Worm (Caenorhabditis elegans) whole organism, L4 larva: ENCODE data around the gene srx-38.

Experiments used
- D1046.2 ChIP-seq: fragments of 200-800 bp; sonication (Bioruptor generic); IDR thresholded peaks from 2 replicates; pipeline ENCODE4 v1.3.6; 2022; ENCODE audit warnings: missing genetic modification characterization, missing compliant biosample characterization
- F26F4.8 ChIP-seq: fragments of 200-800 bp; sonication (Bioruptor generic); conservative IDR thresholded peaks from 2 replicates; pipeline ENCODE4 v1.3.6; 2022; ENCODE audit warnings: missing genetic modification characterization, missing compliant biosample characterization
- F44E2.7 ChIP-seq: fragments of 200-800 bp; sonication (Bioruptor generic); IDR thresholded peaks from 2 replicates; pipeline ENCODE4 v2.1.2; 2022; ENCODE audit warnings: missing genetic modification characterization, missing compliant biosample characterization
- Y105C5A.15 ChIP-seq: fragments of 200-800 bp; sonication (Bioruptor generic); IDR thresholded peaks from 2 replicates; pipeline ENCODE4 v1.3.6; 2022; ENCODE audit warnings: missing genetic modification characterization, missing compliant biosample characterization
- Y48G9A.11 ChIP-seq: fragments of 200-800 bp; sonication (Bioruptor generic); IDR thresholded peaks from 2 replicates; pipeline ENCODE4 v1.3.6; 2022; ENCODE audit warnings: missing genetic modification reagents, missing genetic modification characterization, missing compliant biosample characterization
- Y75B8A.6 ChIP-seq: fragments of 200-800 bp; sonication (Bioruptor generic); IDR thresholded peaks from 2 replicates; pipeline ENCODE4 v1.3.6; 2022; ENCODE audit warnings: missing genetic modification reagents, missing genetic modification characterization, missing compliant biosample characterization
- ZK337.2 ChIP-seq: fragments of 200-800 bp; sonication (Bioruptor generic); IDR thresholded peaks from 2 replicates; pipeline ENCODE4 v1.3.6; 2022; ENCODE audit warnings: missing genetic modification reagents, missing genetic modification characterization, missing compliant biosample characterization
- ZK546.5 ChIP-seq, 2 experiments: sonication (generic microtip); optimal IDR thresholded peaks; 2 replicates each; lab custom pipeline; 2017; ENCODE audit warnings: missing biosample characterization in 2 of 2, missing genetic modification characterization in 2 of 2
- aha-1 ChIP-seq: fragments of 150-350 bp; peaks from one replicate; lab custom pipeline; 2014; ENCODE audit warnings: missing biosample characterization, missing genetic modification characterization
- ama-1 ChIP-seq: fragments of 150-350 bp; optimal IDR thresholded peaks from 2 replicates; lab custom pipeline; 2014; ENCODE audit warnings: inconsistent platforms, mixed read lengths
- arid-1 ChIP-seq: fragments of 200-800 bp; sonication (Bioruptor generic); conservative IDR thresholded peaks from 2 replicates; pipeline ENCODE4 v1.3.6; 2022; ENCODE audit warnings: missing genetic modification reagents, missing genetic modification characterization, missing compliant biosample characterization
- attf-4 ChIP-seq: sonication (generic microtip); optimal IDR thresholded peaks from 3 replicates; lab custom pipeline; 2017; ENCODE audit warnings: missing biosample characterization, missing genetic modification characterization
- ceh-28 ChIP-seq: fragments of 150-350 bp; optimal IDR thresholded peaks from 2 replicates; lab custom pipeline; 2014; ENCODE audit warnings: missing biosample characterization, missing genetic modification reagents, missing genetic modification characterization
- ceh-44 ChIP-seq: fragments of 200-800 bp; sonication (Bioruptor generic); IDR thresholded peaks from 2 replicates; pipeline ENCODE4 v1.3.6; 2022; ENCODE audit warnings: missing genetic modification reagents, missing genetic modification characterization, missing compliant biosample characterization
- ceh-62 ChIP-seq: sonication (generic microtip); optimal IDR thresholded peaks from 2 replicates; lab custom pipeline; 2017; ENCODE audit warnings: missing biosample characterization, missing genetic modification characterization
- ces-1 ChIP-seq: fragments of 150-350 bp; sonication (generic microtip); optimal IDR thresholded peaks from 4 replicates; lab custom pipeline; 2014; ENCODE audit warnings: missing biosample characterization, missing genetic modification reagents, missing genetic modification characterization
- daf-19 ChIP-seq: fragments of 200-800 bp; sonication (Bioruptor generic); conservative IDR thresholded peaks from 2 replicates; pipeline ENCODE4 v1.3.6; 2022; ENCODE audit warnings: missing genetic modification characterization, missing compliant biosample characterization
- daf-8 ChIP-seq: fragments of 200-800 bp; sonication (Bioruptor generic); IDR thresholded peaks from 2 replicates; pipeline ENCODE4 v1.3.6; 2022; ENCODE audit warnings: missing genetic modification characterization, missing compliant biosample characterization
- dmd-6 ChIP-seq: fragments of 200-800 bp; sonication (Bioruptor generic); IDR thresholded peaks from 2 replicates; pipeline ENCODE4 v1.3.6; 2022; ENCODE audit warnings: missing genetic modification reagents, missing genetic modification characterization, missing compliant biosample characterization
- dmd-9 ChIP-seq: fragments of 200-800 bp; sonication (Bioruptor generic); IDR thresholded peaks from 2 replicates; pipeline ENCODE4 v1.3.6; 2022; ENCODE audit warnings: missing genetic modification reagents, missing genetic modification characterization, missing compliant biosample characterization
- dve-1 ChIP-seq: sonication (generic microtip); optimal IDR thresholded peaks from 2 replicates; lab custom pipeline; 2017; ENCODE audit warnings: antibody characterized with exemption, mild to moderate bottlenecking, missing genetic modification characterization, missing compliant biosample characterization; ENCODE audit not compliant: insufficient read depth
- egl-27 ChIP-seq: sonication (generic microtip); optimal IDR thresholded peaks from 3 replicates; lab custom pipeline; 2017; ENCODE audit warnings: missing biosample characterization, missing genetic modification reagents, missing genetic modification characterization
- fos-1 ChIP-seq: fragments of 150-350 bp; optimal IDR thresholded peaks from 2 replicates; lab custom pipeline; 2014; ENCODE audit warnings: missing biosample characterization, missing genetic modification characterization
- hlh-11 ChIP-seq: fragments of 200-800 bp; sonication (Bioruptor generic); optimal IDR thresholded peaks from 2 replicates; lab custom pipeline; 2018; ENCODE audit warnings: mild to moderate bottlenecking, missing genetic modification characterization, missing compliant biosample characterization
- hmg-1.1 ChIP-seq: fragments of 200-800 bp; sonication (Bioruptor generic); IDR thresholded peaks from 2 replicates; pipeline ENCODE4 v1.3.6; 2022; ENCODE audit warnings: missing genetic modification reagents, missing genetic modification characterization, missing compliant biosample characterization
- lin-13 ChIP-seq: fragments of 150-350 bp; optimal IDR thresholded peaks from 2 replicates; lab custom pipeline; 2014; ENCODE audit warnings: missing biosample characterization, missing genetic modification reagents, missing genetic modification characterization
- lin-15B ChIP-seq: fragments of 150-350 bp; sonication (generic microtip); optimal IDR thresholded peaks from 3 replicates; lab custom pipeline; 2014; ENCODE audit warnings: missing biosample characterization, missing genetic modification characterization
- lin-29 ChIP-seq: fragments of 200-800 bp; sonication (Bioruptor generic); IDR thresholded peaks from 2 replicates; pipeline ENCODE4 v1.3.6; 2022; ENCODE audit warnings: missing genetic modification reagents, missing genetic modification characterization, missing compliant biosample characterization
- lin-38 ChIP-seq: fragments of 200-800 bp; sonication (Bioruptor generic); IDR thresholded peaks from 2 replicates; pipeline ENCODE4 v1.3.6; 2022; ENCODE audit warnings: missing genetic modification reagents, missing genetic modification characterization, missing compliant biosample characterization
- lin-39 ChIP-seq: fragments of 150-350 bp; optimal IDR thresholded peaks from 2 replicates; lab custom pipeline; 2014; ENCODE audit warnings: missing biosample characterization, missing genetic modification reagents, missing genetic modification characterization
- mdl-1 ChIP-seq, 2 experiments: fragments of 150-350 bp in 1 of 2; sonication (generic microtip) in 1 of 2; optimal IDR thresholded peaks; 2 replicates each; lab custom pipeline; 2014 to 2017; ENCODE audit warnings: missing biosample characterization in 2 of 2, missing genetic modification characterization in 2 of 2
- nhr-10 ChIP-seq: fragments of 150-350 bp; optimal IDR thresholded peaks from 2 replicates; lab custom pipeline; 2014; ENCODE audit warnings: missing biosample characterization, missing genetic modification characterization
- nhr-102 ChIP-seq: sonication (generic microtip); optimal IDR thresholded peaks from 2 replicates; lab custom pipeline; 2016; ENCODE audit warnings: mild to moderate bottlenecking, missing genetic modification characterization, moderate library complexity, missing compliant biosample characterization
- nhr-11 ChIP-seq: fragments of 150-350 bp; optimal IDR thresholded peaks from 2 replicates; lab custom pipeline; 2014; ENCODE audit warnings: missing biosample characterization, missing genetic modification characterization
- nhr-111 ChIP-seq: fragments of 200-800 bp; sonication (Bioruptor generic); optimal IDR thresholded peaks from 2 replicates; lab custom pipeline; 2018; ENCODE audit warnings: mild to moderate bottlenecking, missing genetic modification characterization, missing compliant biosample characterization
- nhr-237 ChIP-seq: sonication (generic microtip); optimal IDR thresholded peaks from 2 replicates; lab custom pipeline; 2017; ENCODE audit warnings: missing biosample characterization, missing genetic modification characterization
- nhr-25 ChIP-seq: sonication (generic microtip); optimal IDR thresholded peaks from 2 replicates; lab custom pipeline; 2017; ENCODE audit warnings: missing genetic modification characterization, mild to moderate bottlenecking, missing compliant biosample characterization, antibody characterized with exemption, moderate library complexity, borderline replicate concordance; ENCODE audit not compliant: insufficient read depth
- nhr-28 ChIP-seq: fragments of 150-350 bp; optimal IDR thresholded peaks from 2 replicates; lab custom pipeline; 2014; ENCODE audit warnings: missing biosample characterization, missing genetic modification characterization
- nhr-41 ChIP-seq: fragments of 200-800 bp; sonication (Bioruptor generic); IDR thresholded peaks from 2 replicates; pipeline ENCODE4 v1.3.6; 2022; ENCODE audit warnings: missing genetic modification reagents, missing genetic modification characterization, missing compliant biosample characterization
- nhr-42 ChIP-seq: fragments of 200-800 bp; sonication (Bioruptor generic); IDR thresholded peaks from 2 replicates; pipeline ENCODE4 v1.3.6; 2022; ENCODE audit warnings: missing genetic modification characterization, missing compliant biosample characterization
- nhr-48 ChIP-seq: sonication (generic microtip); optimal IDR thresholded peaks from 2 replicates; lab custom pipeline; 2016; ENCODE audit warnings: mild to moderate bottlenecking, missing genetic modification characterization, missing compliant biosample characterization
- pha-4 ChIP-seq, 2 experiments: fragments of 150-350 bp in 1 of 2; fragments of 200-800 bp in 1 of 2; sonication (Bioruptor generic) in 1 of 2; IDR thresholded peaks in 1 of 2; optimal IDR thresholded peaks in 1 of 2; 2 replicates each; pipeline versions ENCODE4 v1.3.6 to Lab custom; 2014 to 2022; ENCODE audit warnings: missing genetic modification characterization in 2 of 2, missing genetic modification reagents in 2 of 2, missing biosample characterization in 1 of 2, missing compliant biosample characterization in 1 of 2
- php-3 ChIP-seq: fragments of 200-800 bp; sonication (Bioruptor generic); IDR thresholded peaks from 2 replicates; pipeline ENCODE4 v1.3.6; 2022; ENCODE audit warnings: missing genetic modification reagents, missing genetic modification characterization, missing compliant biosample characterization
- pqm-1 ChIP-seq: sonication (generic microtip); optimal IDR thresholded peaks from 2 replicates; lab custom pipeline; 2017; ENCODE audit warnings: missing biosample characterization, missing genetic modification characterization
- set-16 ChIP-seq: fragments of 200-800 bp; sonication (Bioruptor generic); IDR thresholded peaks from 2 replicates; pipeline ENCODE4 v1.3.6; 2022; ENCODE audit warnings: missing genetic modification reagents, missing genetic modification characterization, missing compliant biosample characterization
- snpc-1.2 ChIP-seq: fragments of 200-800 bp; sonication (Bioruptor generic); IDR thresholded peaks from 2 replicates; pipeline ENCODE4 v1.3.6; 2022; ENCODE audit warnings: missing genetic modification reagents, missing genetic modification characterization, missing compliant biosample characterization
- spr-3 ChIP-seq: fragments of 200-800 bp; sonication (Bioruptor generic); optimal IDR thresholded peaks from 2 replicates; lab custom pipeline; 2018; ENCODE audit warnings: mild to moderate bottlenecking, missing genetic modification characterization, missing compliant biosample characterization
- unc-39 ChIP-seq: sonication (generic microtip); optimal IDR thresholded peaks from 2 replicates; lab custom pipeline; 2017; ENCODE audit warnings: missing biosample characterization, missing genetic modification characterization
- unc-62 ChIP-seq, 3 experiments: fragments of 150-350 bp in 1 of 3; sonication (generic microtip); optimal IDR thresholded peaks in 2 of 3; peaks in 1 of 3; 1 replicate in 1 of 3; 2 replicates in 2 of 3; lab custom pipeline; 2014 to 2017; ENCODE audit warnings: missing biosample characterization in 3 of 3, missing genetic modification characterization in 3 of 3, missing genetic modification reagents in 3 of 3, missing genotype in 1 of 3
- ztf-11 ChIP-seq: fragments of 150-350 bp; optimal IDR thresholded peaks from 2 replicates; lab custom pipeline; 2014; ENCODE audit warnings: missing biosample characterization, missing genetic modification characterization
- ztf-7 ChIP-seq: fragments of 150-350 bp; optimal IDR thresholded peaks from 2 replicates; lab custom pipeline; 2014; ENCODE audit warnings: missing biosample characterization, missing genetic modification characterization

The srx-38 gene

ce11 chrV:5126793-5127192, 28.6 kb downstream of the srx-38 start, which contains the start of gene F14F9.5:
F14F9.5 (plus strand) TSS chrV:5127093.
- TF ChIP-seq nhr-10 (tag; lab: Kevin White, UChicago) (no peak), mdl-1 (tag; optimal IDR thresholded peaks at IDR 0.05; lab: Kevin White, UChicago) (no peak), dmd-9 (GFP tag; lab: Robert Waterston, UW) (no peak), nhr-41 (GFP tag; lab: Robert Waterston, UW) (no peak), hlh-11 (tag; lab: Kevin White, UChicago) (no peak), nhr-237 (no peak), aha-1 (tag; lab: Kevin White, UChicago) (no peak), spr-3 (GFP tag; lab: Kevin White, UChicago) (no peak), pha-4 (GFP tag; IDR thresholded peaks at IDR 0.05; lab: Robert Waterston, UW) (no peak), pha-4 (tag; optimal IDR thresholded peaks at IDR 0.05; lab: Kevin White, UChicago) (no peak), fos-1 (no peak), egl-27 (tag; lab: Kevin White, UChicago) (no peak), set-16 (no peak), ces-1 (GFP tag; lab: Kevin White, UChicago) (no peak), nhr-111 (GFP tag; lab: Kevin White, UChicago) (no peak), lin-13 (GFP tag; lab: Kevin White, UChicago) (no peak), Y105C5A.15 (GFP tag; lab: Robert Waterston, UW) (no peak), lin-39 (tag; lab: Kevin White, UChicago) (no peak)

- TF ChIP-seq ztf-11 (tag; lab: Kevin White, UChicago) (no peak), dmd-6 (GFP tag; lab: Robert Waterston, UW) (peak; percentile 8; the same call in 1 of the 2 replicates), nhr-48 (tag; lab: Kevin White, UChicago) (no peak), nhr-42 (no peak), ceh-44 (GFP tag; lab: Robert Waterston, UW) (no peak), hmg-1.1 (GFP tag; lab: Robert Waterston, UW) (no peak), unc-62 (GFP tag; optimal IDR thresholded peaks at IDR 0.05 in 1 of 2; lab: Kevin White, UChicago) (no peak), unc-62 (tag; optimal IDR thresholded peaks at IDR 0.05; lab: Kevin White, UChicago) (no peak), daf-19 (no peak), ceh-28 (tag; lab: Kevin White, UChicago) (no peak), ZK546.5 (tag; optimal IDR thresholded peaks at IDR 0.05; lab: Kevin White, UChicago) (no peak), lin-29 (GFP tag; lab: Robert Waterston, UW) (no peak), nhr-102 (tag; lab: Kevin White, UChicago) (no peak), nhr-237 (no peak), lin-38 (no peak), attf-4 (tag; lab: Kevin White, UChicago) (no peak), egl-27 (tag; lab: Kevin White, UChicago) (no peak), ztf-7 (no peak), ceh-62 (tag; lab: Kevin White, UChicago) (no peak), snpc-1.2 (GFP tag; lab: Robert Waterston, UW) (no peak), ZK337.2 (GFP tag; lab: Robert Waterston, UW) (no peak), arid-1 (GFP tag; lab: Robert Waterston, UW) (no peak), lin-15B (no peak), Y75B8A.6 (GFP tag; lab: Robert Waterston, UW) (no peak), php-3 (GFP tag; lab: Robert Waterston, UW) (no peak), nhr-28 (tag; lab: Kevin White, UChicago) (peak; percentile 54), dve-1 (tag; lab: Kevin White, UChicago) (peak; percentile 5), ama-1 (lab: Kevin White, UChicago) (no peak), D1046.2 (GFP tag; lab: Robert Waterston, UW) (no peak), nhr-11 (no peak), daf-8 (GFP tag; lab: Robert Waterston, UW) (no peak), F26F4.8 (GFP tag; lab: Robert Waterston, UW) (no peak), F44E2.7 (GFP tag; lab: Robert Waterston, UW) (no peak), Y48G9A.11 (no peak), nhr-25 (tag; lab: Kevin White, UChicago) (no peak), pqm-1 (tag; lab: Kevin White, UChicago) (peak; percentile 59), unc-39 (tag; lab: Kevin White, UChicago) (no peak)
Measured at ce11 chrV:5119679-5120078, 35.7 kb downstream of the srx-38 start, which contains the start of gene sid-1. sid-1 (plus strand) TSS chrV:5119970.
